Worm (Caenorhabditis elegans) whole organism, mixed stage, embryonic: ENCODE data around the gene C17B7.15.

Experiments
- elt-1 ChIP-seq: sonication (generic microtip); optimal IDR thresholded peaks from 2 replicates; lab custom pipeline; 2017; ENCODE audit warnings: missing genetic modification characterization, mild to moderate bottlenecking, missing compliant biosample characterization, antibody characterized with exemption, moderate library complexity, borderline replicate concordance; ENCODE audit not compliant: insufficient read depth
- elt-3 ChIP-seq: fragments of 150-350 bp; optimal IDR thresholded peaks from 2 replicates; lab custom pipeline; 2014; ENCODE audit warnings: missing biosample characterization, missing genetic modification characterization
- lin-13 ChIP-seq: fragments of 150-350 bp; optimal IDR thresholded peaks from 2 replicates; lab custom pipeline; 2014; ENCODE audit warnings: missing biosample characterization, missing genetic modification characterization
- lsy-2 ChIP-seq: fragments of 150-350 bp; optimal IDR thresholded peaks from 2 replicates; lab custom pipeline; 2014; ENCODE audit warnings: missing biosample characterization, missing genetic modification characterization
- nhr-12 ChIP-seq: fragments of 150-350 bp; optimal IDR thresholded peaks from 2 replicates; lab custom pipeline; 2014; ENCODE audit warnings: missing biosample characterization, missing genetic modification characterization
- nhr-28 ChIP-seq: fragments of 150-350 bp; optimal IDR thresholded peaks from 2 replicates; lab custom pipeline; 2014; ENCODE audit warnings: missing biosample characterization, missing genetic modification characterization
- snpc-4 ChIP-seq: fragments of 150-350 bp; optimal IDR thresholded peaks from 2 replicates; lab custom pipeline; 2014; ENCODE audit warnings: missing biosample characterization, missing genetic modification characterization
- unc-39 ChIP-seq: fragments of 150-350 bp; optimal IDR thresholded peaks from 2 replicates; lab custom pipeline; 2014; ENCODE audit warnings: missing biosample characterization, missing genetic modification characterization
- zip-8 ChIP-seq: fragments of 150-350 bp; optimal IDR thresholded peaks from 2 replicates; lab custom pipeline; 2014; ENCODE audit warnings: missing biosample characterization, missing genetic modification characterization
- ztf-11 ChIP-seq: fragments of 150-350 bp; optimal IDR thresholded peaks from 2 replicates; lab custom pipeline; 2014; ENCODE audit warnings: missing biosample characterization, missing genetic modification characterization

ce11 chrV:3333334-3333733 is 16.6 kb upstream of the C17B7.15 start, which contains the start of gene C17B7.5:
- TF ChIP-seq elt-3 (no peak), ztf-11 (tag; lab: Kevin White, UChicago) (no peak), zip-8 (tag; lab: Kevin White, UChicago) (no peak), snpc-4 (tag; lab: Kevin White, UChicago) (no peak), lin-13 (tag; lab: Kevin White, UChicago) (no peak), lsy-2 (tag; lab: Kevin White, UChicago) (no peak), nhr-12 (tag; lab: Kevin White, UChicago) (no peak), elt-1 (tag; lab: Kevin White, UChicago) (no peak), nhr-28 (tag; lab: Kevin White, UChicago) (no peak), unc-39 (tag; lab: Kevin White, UChicago) (no peak)
